Worm (Caenorhabditis elegans) whole organism, midembryonic: ENCODE data around the gene R02E12.5.

Experiments
- T22C8.4 ChIP-seq: fragments of 200-800 bp; sonication (Bioruptor generic); IDR thresholded peaks from 2 replicates; pipeline ENCODE4 v1.3.6; 2022; ENCODE audit warnings: missing genetic modification characterization, missing compliant biosample characterization
- cog-1 ChIP-seq: sonication (generic microtip); optimal IDR thresholded peaks from 2 replicates; lab custom pipeline; 2016; ENCODE audit warnings: missing genetic modification characterization, missing compliant biosample characterization
- flt-1 ChIP-seq: fragments of 200-800 bp; sonication (Bioruptor generic); IDR thresholded peaks from 2 replicates; pipeline ENCODE4 v1.3.6; 2022; ENCODE audit warnings: missing genetic modification characterization, missing compliant biosample characterization
- klf-2 ChIP-seq: fragments of 200-800 bp; sonication (Bioruptor generic); conservative IDR thresholded peaks from 2 replicates; pipeline ENCODE4 v1.3.6; 2022; ENCODE audit warnings: missing genetic modification reagents, missing genetic modification characterization, missing compliant biosample characterization
- med-1 ChIP-seq: sonication (generic microtip); optimal IDR thresholded peaks from 2 replicates; lab custom pipeline; 2017; ENCODE audit warnings: missing genetic modification characterization, mild to moderate bottlenecking, missing compliant biosample characterization, antibody characterized with exemption, missing genetic modification reagents; ENCODE audit not compliant: insufficient read depth
- ref-1 ChIP-seq: fragments of 200-800 bp; sonication (Bioruptor generic); conservative IDR thresholded peaks from 2 replicates; pipeline ENCODE4 v1.3.6; 2022; ENCODE audit warnings: missing genetic modification reagents, missing genetic modification characterization, missing compliant biosample characterization
- tab-1 ChIP-seq: fragments of 200-800 bp; sonication (Bioruptor generic); IDR thresholded peaks from 2 replicates; pipeline ENCODE4 v1.3.6; 2022; ENCODE audit warnings: missing genetic modification characterization, missing compliant biosample characterization
- ztf-23 ChIP-seq: fragments of 200-800 bp; sonication (Bioruptor generic); IDR thresholded peaks from 2 replicates; pipeline ENCODE4 v1.3.6; 2022; ENCODE audit warnings: missing genetic modification reagents, missing genetic modification characterization, missing compliant biosample characterization
- ztf-29 ChIP-seq: fragments of 200-800 bp; sonication (Bioruptor generic); IDR thresholded peaks from 2 replicates; pipeline ENCODE4 v1.3.6; 2022; ENCODE audit warnings: missing genetic modification reagents, missing genetic modification characterization, missing compliant biosample characterization

The R02E12.5 gene

ce11 chrX:4008922-4009321 lies 11.8 kb downstream of the R02E12.5 start:
- TF ChIP-seq med-1 (GFP tag; lab: Kevin White, UChicago), result no peak
- TF ChIP-seq cog-1 (tag; lab: Kevin White, UChicago), result no peak
- TF ChIP-seq klf-2 (GFP tag; lab: Robert Waterston, UW), result no peak
- no peak for TF ChIP-seq tab-1
- no peak for TF ChIP-seq T22C8.4 (GFP tag; lab: Robert Waterston, UW)
- no peak for TF ChIP-seq ztf-23
- TF ChIP-seq flt-1 (GFP tag; lab: Robert Waterston, UW), result no peak
- no peak for TF ChIP-seq ztf-29 (GFP tag; lab: Robert Waterston, UW)
- TF ChIP-seq ref-1 (GFP tag; lab: Robert Waterston, UW), result no peak

- no peak for TF ChIP-seq tab-1
- TF ChIP-seq ref-1 (GFP tag; lab: Robert Waterston, UW), result no peak
- TF ChIP-seq klf-2 (GFP tag; lab: Robert Waterston, UW), result no peak
- no peak for TF ChIP-seq ztf-23
- TF ChIP-seq ztf-29 (GFP tag; lab: Robert Waterston, UW), result no peak
- no peak for TF ChIP-seq flt-1 (GFP tag; lab: Robert Waterston, UW)
- no peak for TF ChIP-seq med-1 (GFP tag; lab: Kevin White, UChicago)
- TF ChIP-seq cog-1 (tag; lab: Kevin White, UChicago), result no peak
- TF ChIP-seq T22C8.4 (GFP tag; lab: Robert Waterston, UW), result no peak
These were observed 13.2 kb downstream of the R02E12.5 start for ce11 chrX:4010383-4010782.

- TF ChIP-seq ztf-29 (GFP tag; lab: Robert Waterston, UW) (no peak), cog-1 (tag; lab: Kevin White, UChicago) (no peak), klf-2 (GFP tag; lab: Robert Waterston, UW) (no peak), ref-1 (GFP tag; lab: Robert Waterston, UW) (no peak), T22C8.4 (GFP tag; lab: Robert Waterston, UW) (no peak), flt-1 (GFP tag; lab: Robert Waterston, UW) (no peak), ztf-23 (no peak), med-1 (GFP tag; lab: Kevin White, UChicago) (no peak), tab-1 (no peak)
These were observed 14.8 kb downstream of the R02E12.5 start, which contains the start of gene mop-25.1 for ce11 chrX:4011919-4012318. TSS of gene mop-25.1 (plus strand) at chrX:4012219.

- TF ChIP-seq ztf-23 (no peak), ref-1 (GFP tag; lab: Robert Waterston, UW) (no peak), ztf-29 (GFP tag; lab: Robert Waterston, UW) (no peak), cog-1 (tag; lab: Kevin White, UChicago) (no peak), flt-1 (GFP tag; lab: Robert Waterston, UW) (no peak), med-1 (GFP tag; lab: Kevin White, UChicago) (no peak), tab-1 (no peak), klf-2 (GFP tag; lab: Robert Waterston, UW) (no peak), T22C8.4 (GFP tag; lab: Robert Waterston, UW) (no peak)
These were observed 19.0 kb downstream of the R02E12.5 start, which contains the start of gene hrg-1 for ce11 chrX:4016113-4016512. TSS of gene hrg-1 (minus strand) at chrX:4016221.

ce11 chrX:4017576-4018309 lies 20.6 kb downstream of the R02E12.5 start:
- TF ChIP-seq tab-1, result no peak
- no peak for TF ChIP-seq flt-1 (GFP tag; lab: Robert Waterston, UW)
- TF ChIP-seq cog-1 (tag; lab: Kevin White, UChicago), result no peak
- no peak for TF ChIP-seq ztf-23
- TF ChIP-seq med-1 (GFP tag; lab: Kevin White, UChicago), result no peak
- no peak for TF ChIP-seq ztf-29 (GFP tag; lab: Robert Waterston, UW)
- no peak for TF ChIP-seq ref-1 (GFP tag; lab: Robert Waterston, UW)
- no peak for TF ChIP-seq klf-2 (GFP tag; lab: Robert Waterston, UW)
- no peak for TF ChIP-seq T22C8.4 (GFP tag; lab: Robert Waterston, UW)

- TF ChIP-seq flt-1 (GFP tag; lab: Robert Waterston, UW) (no peak), ref-1 (GFP tag; lab: Robert Waterston, UW) (no peak), med-1 (GFP tag; lab: Kevin White, UChicago) (no peak), tab-1 (no peak), ztf-23 (no peak), T22C8.4 (GFP tag; lab: Robert Waterston, UW) (no peak), ztf-29 (GFP tag; lab: Robert Waterston, UW) (no peak), klf-2 (GFP tag; lab: Robert Waterston, UW) (no peak), cog-1 (tag; lab: Kevin White, UChicago) (no peak)
These were observed 21.5 kb downstream of the R02E12.5 start for ce11 chrX:4018566-4019182.

ce11 chrX:4021967-4022366 lies 24.8 kb downstream of the R02E12.5 start, which contains the start of gene acr-10:
TSS of gene acr-10 (plus strand) at chrX:4022267.
- TF ChIP-seq med-1 (GFP tag; lab: Kevin White, UChicago) (no peak), ztf-29 (GFP tag; lab: Robert Waterston, UW) (no peak), klf-2 (GFP tag; lab: Robert Waterston, UW) (no peak), ref-1 (GFP tag; lab: Robert Waterston, UW) (no peak), T22C8.4 (GFP tag; lab: Robert Waterston, UW) (no peak), tab-1 (no peak), ztf-23 (no peak), cog-1 (tag; lab: Kevin White, UChicago) (no peak), flt-1 (GFP tag; lab: Robert Waterston, UW) (no peak)
